Worm (Caenorhabditis elegans): Measurements from ENCODE around the gene spds-1.

The spds-1 gene

DNA sequence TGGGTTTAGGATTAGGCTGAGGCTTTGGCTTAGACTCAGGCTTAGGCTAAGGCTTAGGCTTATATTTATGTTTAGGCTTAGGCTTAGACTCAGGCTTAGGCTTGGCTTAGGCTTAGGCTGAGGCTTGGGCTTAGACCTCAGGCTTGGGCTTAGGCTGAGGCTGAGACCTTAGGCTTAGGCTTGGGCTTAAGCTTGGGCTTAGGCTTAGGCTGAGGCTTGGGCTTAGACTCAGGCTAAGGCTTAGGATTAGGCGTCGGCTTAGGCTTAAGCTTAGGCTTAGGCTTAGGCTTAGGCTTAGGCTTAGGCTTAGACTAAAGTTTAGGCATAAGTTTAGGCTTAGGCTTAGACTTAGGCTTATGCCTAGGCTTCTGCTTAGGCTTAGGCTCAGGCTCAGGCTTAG, 17.8 kb downstream of the spds-1 start:
- no peak for TF ChIP-seq unc-39 (tag; optimal IDR thresholded peaks at IDR 0.05)
- TF ChIP-seq ham-2 (GFP tag; optimal IDR thresholded peaks at IDR 0.05): peak; percentile 57

DNA sequence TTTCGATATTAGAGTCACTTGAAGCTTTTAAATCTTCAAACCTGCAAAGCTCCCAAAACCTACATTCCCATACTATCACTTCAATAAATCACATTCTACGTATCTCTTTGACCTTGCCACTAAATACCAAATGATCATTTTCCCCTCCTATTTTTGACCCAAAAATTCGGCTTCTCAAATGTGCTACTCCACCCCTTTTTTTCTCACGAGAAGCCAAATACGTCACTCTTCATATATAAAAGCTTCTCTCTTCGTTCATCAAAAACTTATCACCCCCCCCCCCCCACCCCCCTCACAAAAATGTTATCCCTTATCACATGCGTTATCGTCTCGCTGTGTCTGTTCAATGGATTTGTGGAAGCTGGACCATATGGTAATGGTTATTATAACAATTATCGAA, 20.1 kb downstream of the spds-1 start, which contains the start of gene Y46G5A.38:
Y46G5A.38 (plus strand) TSS at position 301 of the 400 bp plus-strand sequence.
- no peak for TF ChIP-seq unc-39 (tag; optimal IDR thresholded peaks at IDR 0.05)
- TF ChIP-seq lsy-2 (tag; optimal IDR thresholded peaks at IDR 0.05): no peak
- no peak for TF ChIP-seq cnd-1 (tag; optimal IDR thresholded peaks at IDR 0.05)
- TF ChIP-seq unc-62 (GFP tag; optimal IDR thresholded peaks at IDR 0.05): no peak
- TF ChIP-seq ztf-11 (tag; optimal IDR thresholded peaks at IDR 0.05): no peak
- TF ChIP-seq M03D4.4 (tag; optimal IDR thresholded peaks at IDR 0.05): no peak
- TF ChIP-seq snpc-4 (tag; optimal IDR thresholded peaks at IDR 0.05): no peak
- no peak for TF ChIP-seq sem-2 (GFP tag; optimal IDR thresholded peaks at IDR 0.05)
- TF ChIP-seq pha-4 (tag; optimal IDR thresholded peaks at IDR 0.05): no peak
- TF ChIP-seq nhr-2 (tag; optimal IDR thresholded peaks at IDR 0.05): no peak

DNA sequence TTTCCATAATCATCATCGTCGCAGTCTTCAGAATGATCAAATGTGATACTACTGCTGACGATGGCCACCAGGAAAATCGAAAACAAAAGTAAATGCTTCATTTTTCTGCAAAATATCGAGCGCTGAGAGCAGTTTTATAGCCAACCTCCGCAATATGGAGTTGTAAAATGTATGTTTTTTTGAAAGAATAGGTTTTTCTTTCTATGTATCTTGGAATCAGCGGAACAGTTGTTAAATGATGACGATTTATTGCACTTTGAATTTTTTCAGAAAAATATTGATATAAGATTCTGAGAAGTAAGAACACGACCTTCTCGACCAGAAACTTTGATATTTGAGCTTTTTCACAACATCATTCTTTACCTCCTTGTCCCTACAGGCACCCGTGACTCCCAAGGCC, 22.2 kb downstream of the spds-1 start, which contains the start of gene Y46G5A.23:
Y46G5A.23 (minus strand) TSS at position 101 of the 400 bp plus-strand sequence.
- TF ChIP-seq blmp-1 (tag; optimal IDR thresholded peaks at IDR 0.05) (no peak), mls-2 (tag; optimal IDR thresholded peaks at IDR 0.05) (no peak), snpc-4 (tag; optimal IDR thresholded peaks at IDR 0.05) (no peak), nhr-12 (tag; optimal IDR thresholded peaks at IDR 0.05) (no peak), sptf-1 (tag; optimal IDR thresholded peaks at IDR 0.05) (no peak), tbx-8 (GFP tag; optimal IDR thresholded peaks at IDR 0.05) (no peak)

DNA sequence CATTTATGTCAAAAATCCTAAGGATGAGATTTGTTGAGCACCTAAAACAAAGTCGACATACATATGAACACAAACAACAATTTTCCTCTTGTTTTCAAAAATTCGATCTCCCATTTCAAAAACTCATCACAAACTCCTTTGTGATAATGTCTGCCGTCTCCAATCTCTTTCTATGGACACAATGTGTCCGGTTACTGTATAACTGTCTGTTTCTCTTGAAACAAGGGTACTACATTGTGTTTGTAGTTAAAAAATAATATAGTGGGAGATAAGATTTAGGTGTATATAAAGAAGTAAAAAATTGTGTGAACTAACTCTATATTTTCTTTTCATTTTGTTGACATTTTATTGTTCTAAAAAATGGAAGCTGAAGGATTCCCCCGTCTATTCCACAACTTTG, 23.6 kb downstream of the spds-1 start, which contains the start of gene bcmo-1:
bcmo-1 (plus strand) TSS at position 330 of the 400 bp plus-strand sequence.
- TF ChIP-seq sptf-1 (tag; optimal IDR thresholded peaks at IDR 0.05) (no peak), mab-5 (tag; optimal IDR thresholded peaks at IDR 0.05) (no peak), nhr-237 (tag; optimal IDR thresholded peaks at IDR 0.05) (no peak), ces-1 (GFP tag; optimal IDR thresholded peaks at IDR 0.05) (no peak), nhr-2 (tag; optimal IDR thresholded peaks at IDR 0.05) (no peak), ceh-39 (tag; optimal IDR thresholded peaks at IDR 0.05) (no peak), flh-1 (GFP tag; optimal IDR thresholded peaks at IDR 0.05) (no peak), nhr-12 (tag; optimal IDR thresholded peaks at IDR 0.05) (no peak)

DNA sequence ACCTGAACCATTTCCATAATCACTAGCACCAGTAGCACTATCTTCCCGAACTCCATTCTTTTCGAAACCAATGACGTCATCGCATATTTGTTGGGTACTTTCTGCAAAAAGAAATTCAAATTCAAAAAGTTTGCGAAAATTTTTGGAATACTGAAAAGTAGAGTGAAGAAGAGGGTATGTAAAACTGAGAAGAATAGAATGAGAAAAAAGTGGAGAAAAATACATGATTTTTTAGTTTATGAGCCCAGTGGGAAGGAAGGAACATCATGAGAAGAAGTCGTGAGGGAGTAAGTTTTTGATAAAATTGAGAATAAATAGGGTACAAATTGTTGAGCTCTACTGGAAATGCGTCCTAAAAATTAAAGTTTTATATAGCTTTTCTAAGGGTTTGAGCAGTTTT, 33.4 kb downstream of the spds-1 start, which contains the start of gene lgc-35:
lgc-35 (minus strand) TSS at position 101 of the 400 bp plus-strand sequence.
- TF ChIP-seq zip-8 (tag; optimal IDR thresholded peaks at IDR 0.05) (peak; percentile 14), nhr-237 (tag; optimal IDR thresholded peaks at IDR 0.05) (no peak)

DNA sequence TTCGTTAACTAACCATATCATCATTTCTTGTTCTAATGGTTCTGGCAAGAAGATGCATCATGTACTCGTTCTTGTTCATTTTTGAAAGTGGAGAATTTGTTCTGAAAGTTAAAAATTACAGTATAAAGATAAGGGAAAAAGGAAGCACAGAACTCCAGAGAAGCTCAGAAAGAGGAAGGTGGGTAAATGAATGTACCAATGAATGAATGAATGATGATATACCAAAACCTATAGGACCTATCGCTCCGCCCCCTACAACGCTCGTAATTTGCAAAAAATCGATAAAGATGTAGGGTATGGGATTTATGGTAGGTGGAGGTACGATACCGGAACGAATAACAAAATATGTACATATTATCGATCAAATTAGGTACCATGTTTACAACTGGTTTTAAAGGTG, 41.0 kb downstream of the spds-1 start, which contains the start of gene pes-10:
pes-10 (minus strand) TSS at position 101 of the 400 bp plus-strand sequence.
- TF ChIP-seq drap-1 (GFP tag; optimal IDR thresholded peaks at IDR 0.05) (no peak), elt-1 (tag; optimal IDR thresholded peaks at IDR 0.05; ENCODE audit: borderline replicate concordance, insufficient read depth) (no peak), mab-5 (tag; optimal IDR thresholded peaks at IDR 0.05) (no peak)

DNA sequence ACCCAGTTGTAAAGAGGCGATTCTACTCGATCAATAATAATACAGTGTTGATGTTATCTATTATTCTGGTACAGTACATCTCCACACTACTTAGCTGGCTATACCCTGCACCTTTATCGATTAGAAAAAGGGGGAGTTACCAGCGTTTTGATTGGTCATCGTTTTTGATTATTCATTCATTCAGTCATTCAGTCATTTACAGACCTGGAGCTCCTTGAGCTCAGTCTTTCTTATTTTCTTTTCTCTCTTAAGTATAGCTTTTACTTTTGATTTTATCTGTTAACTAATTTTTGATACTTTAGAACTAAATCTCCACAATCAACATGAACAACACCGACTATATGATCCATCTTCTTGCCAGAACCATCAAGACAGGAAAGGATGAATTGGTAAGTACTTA, 43.4 kb downstream of the spds-1 start, which contains the start of gene Y46G5A.28:
Y46G5A.28 (plus strand) TSS at position 301 of the 400 bp plus-strand sequence.
- TF ChIP-seq lsy-2 (tag; optimal IDR thresholded peaks at IDR 0.05) (no peak), sptf-1 (tag; optimal IDR thresholded peaks at IDR 0.05) (no peak), drap-1 (GFP tag; optimal IDR thresholded peaks at IDR 0.05) (no peak), nhr-2 (tag; optimal IDR thresholded peaks at IDR 0.05) (no peak), nhr-237 (tag; optimal IDR thresholded peaks at IDR 0.05) (no peak), ceh-83 (GFP tag; optimal IDR thresholded peaks at IDR 0.05) (no peak), blmp-1 (tag; optimal IDR thresholded peaks at IDR 0.05) (no peak), elt-3 (tag; optimal IDR thresholded peaks at IDR 0.05) (no peak), ham-2 (GFP tag; optimal IDR thresholded peaks at IDR 0.05) (no peak), lin-13 (tag; optimal IDR thresholded peaks at IDR 0.05) (no peak), nhr-76 (tag; optimal IDR thresholded peaks at IDR 0.05) (no peak), zip-8 (tag; optimal IDR thresholded peaks at IDR 0.05) (no peak), mep-1 (tag; optimal IDR thresholded peaks at IDR 0.05) (no peak), lin-32 (GFP tag; optimal IDR thresholded peaks at IDR 0.05) (no peak), snpc-4 (tag; optimal IDR thresholded peaks at IDR 0.05) (no peak), ces-1 (GFP tag; optimal IDR thresholded peaks at IDR 0.05) (no peak), mab-5 (tag; optimal IDR thresholded peaks at IDR 0.05) (no peak), M03D4.4 (tag; optimal IDR thresholded peaks at IDR 0.05) (no peak), mls-2 (tag; optimal IDR thresholded peaks at IDR 0.05) (no peak)

Measured in whole organism, mixed stage, embryonic.